Worm (Caenorhabditis elegans) whole organism, young adult: Measurements from ENCODE around the gene srw-22.

Experiments used
- B0035.1 ChIP-seq: sonication (generic microtip); optimal IDR thresholded peaks from 2 replicates; lab custom pipeline; 2016; ENCODE audit warnings: missing genetic modification characterization, mild to moderate bottlenecking, missing compliant biosample characterization, missing genotype, missing genetic modification reagents
- B0261.1 ChIP-seq: sonication (generic microtip); optimal IDR thresholded peaks from 2 replicates; lab custom pipeline; 2016; ENCODE audit warnings: mild to moderate bottlenecking, missing genetic modification characterization, moderate library complexity, missing compliant biosample characterization
- C06A6.2 ChIP-seq: fragments of 200-800 bp; sonication (Bioruptor generic); conservative IDR thresholded peaks from 2 replicates; pipeline ENCODE4 v1.3.6; 2022; ENCODE audit warnings: missing genetic modification characterization, missing compliant biosample characterization
- F23B12.7 ChIP-seq: sonication (generic microtip); optimal IDR thresholded peaks from 2 replicates; lab custom pipeline; 2017; ENCODE audit warnings: missing genetic modification characterization, mild to moderate bottlenecking, missing compliant biosample characterization, antibody characterized with exemption, moderate library complexity; ENCODE audit not compliant: insufficient read depth
- F37B4.10 ChIP-seq: fragments of 200-800 bp; sonication (Bioruptor generic); IDR thresholded peaks from 2 replicates; pipeline ENCODE4 v1.3.6; 2022; ENCODE audit warnings: missing genetic modification characterization, missing compliant biosample characterization
- F52B5.7 ChIP-seq: sonication (generic microtip); optimal IDR thresholded peaks from 2 replicates; lab custom pipeline; 2016; ENCODE audit warnings: mild to moderate bottlenecking, missing genetic modification characterization, missing compliant biosample characterization
- F55B11.4 ChIP-seq: sonication (generic microtip); optimal IDR thresholded peaks from 2 replicates; lab custom pipeline; 2016; ENCODE audit warnings: missing compliant biosample characterization, missing genetic modification characterization, borderline replicate concordance; ENCODE audit not compliant: insufficient read depth
- F57C9.4 ChIP-seq: sonication (generic microtip); optimal IDR thresholded peaks from 2 replicates; lab custom pipeline; 2017; ENCODE audit warnings: mild to moderate bottlenecking, missing genetic modification characterization, missing compliant biosample characterization
- T07F8.4 ChIP-seq: sonication (generic microtip); optimal IDR thresholded peaks from 2 replicates; lab custom pipeline; 2016; ENCODE audit warnings: mild to moderate bottlenecking, missing genetic modification characterization, moderate library complexity, missing compliant biosample characterization
- Y56A3A.18 ChIP-seq: fragments of 200-800 bp; sonication (Bioruptor generic); IDR thresholded peaks from 2 replicates; pipeline ENCODE4 v1.3.6; 2022; ENCODE audit warnings: missing genetic modification reagents, missing genetic modification characterization, missing compliant biosample characterization
- athp-1 ChIP-seq: sonication (generic microtip); optimal IDR thresholded peaks from 2 replicates; lab custom pipeline; 2017; ENCODE audit warnings: mild to moderate bottlenecking, missing genetic modification characterization, missing compliant biosample characterization
- attf-3 ChIP-seq: fragments of 200-800 bp; sonication (Bioruptor generic); conservative IDR thresholded peaks from 2 replicates; pipeline ENCODE4 v1.3.6; 2022; ENCODE audit warnings: missing genetic modification reagents, missing genetic modification characterization, missing compliant biosample characterization
- cebp-1 ChIP-seq, 2 experiments: fragments of 200-800 bp in 1 of 2; sonication (Bioruptor generic) in 1 of 2; sonication (generic microtip) in 1 of 2; IDR thresholded peaks in 1 of 2; optimal IDR thresholded peaks in 1 of 2; 2 replicates each; pipeline versions ENCODE4 v1.3.6 to Lab custom; 2017 to 2022; ENCODE audit warnings: missing compliant biosample characterization in 2 of 2, missing genetic modification characterization in 2 of 2, mild to moderate bottlenecking in 1 of 2, missing genetic modification reagents in 1 of 2, moderate library complexity in 1 of 2
- cebp-2 ChIP-seq: fragments of 200-800 bp; sonication (Bioruptor generic); IDR thresholded peaks from 2 replicates; pipeline ENCODE4 v1.3.6; 2022; ENCODE audit warnings: missing genetic modification characterization, missing compliant biosample characterization
- ceh-40 ChIP-seq: fragments of 200-800 bp; sonication (Bioruptor generic); IDR thresholded peaks from 2 replicates; pipeline ENCODE4 v1.3.6; 2022; ENCODE audit warnings: missing genetic modification characterization, missing compliant biosample characterization
- ceh-58 ChIP-seq: fragments of 200-800 bp; sonication (Bioruptor generic); IDR thresholded peaks from 2 replicates; pipeline ENCODE4 v1.3.6; 2022; ENCODE audit warnings: missing genetic modification characterization, missing compliant biosample characterization
- chd-7 ChIP-seq: sonication (generic microtip); optimal IDR thresholded peaks from 2 replicates; lab custom pipeline; 2016; ENCODE audit warnings: mild to moderate bottlenecking, missing genetic modification characterization, moderate library complexity, missing compliant biosample characterization
- egrh-3 ChIP-seq: fragments of 200-800 bp; sonication (Bioruptor generic); IDR thresholded peaks from 2 replicates; pipeline ENCODE4 v1.3.6; 2022; ENCODE audit warnings: missing genetic modification reagents, missing genetic modification characterization, missing compliant biosample characterization
- him-1 ChIP-seq: sonication (generic microtip); optimal IDR thresholded peaks from 2 replicates; lab custom pipeline; 2016; ENCODE audit warnings: missing genotype, missing genetic modification reagents, missing genetic modification characterization, missing compliant biosample characterization
- hmg-20 ChIP-seq: fragments of 200-800 bp; sonication (Bioruptor generic); IDR thresholded peaks from 2 replicates; pipeline ENCODE4 v1.3.6; 2022; ENCODE audit warnings: missing genetic modification reagents, missing genetic modification characterization, missing compliant biosample characterization
- let-526 ChIP-seq: fragments of 200-800 bp; sonication (Bioruptor generic); IDR thresholded peaks from 2 replicates; pipeline ENCODE4 v1.3.6; 2022; ENCODE audit warnings: missing genetic modification reagents, missing genetic modification characterization, missing compliant biosample characterization
- madf-3 ChIP-seq: fragments of 200-800 bp; sonication (Bioruptor generic); IDR thresholded peaks from 2 replicates; pipeline ENCODE4 v1.3.6; 2022; ENCODE audit warnings: missing genetic modification reagents, missing genetic modification characterization, missing compliant biosample characterization
- mel-28 ChIP-seq: sonication (generic microtip); optimal IDR thresholded peaks from 2 replicates; lab custom pipeline; 2016; ENCODE audit warnings: borderline replicate concordance, mild to moderate bottlenecking, missing genetic modification characterization, missing compliant biosample characterization
- mxl-1 ChIP-seq: sonication (generic microtip); optimal IDR thresholded peaks from 2 replicates; lab custom pipeline; 2016; ENCODE audit warnings: missing genetic modification characterization, missing compliant biosample characterization
- nhr-80 ChIP-seq: sonication (generic microtip); optimal IDR thresholded peaks from 2 replicates; lab custom pipeline; 2016; ENCODE audit warnings: missing genetic modification characterization, missing compliant biosample characterization
- rec-8 ChIP-seq, 2 experiments: sonication (generic microtip); optimal IDR thresholded peaks; 2 replicates each; lab custom pipeline; 2016; ENCODE audit warnings: mild to moderate bottlenecking in 2 of 2, missing genetic modification characterization in 2 of 2, missing genetic modification reagents in 2 of 2, missing genotype in 2 of 2, missing biosample characterization in 1 of 2, missing compliant biosample characterization in 1 of 2, moderate library complexity in 1 of 2
- repo-1 ChIP-seq: sonication (generic microtip); optimal IDR thresholded peaks from 2 replicates; lab custom pipeline; 2017; ENCODE audit warnings: mild to moderate bottlenecking, missing genetic modification characterization, missing compliant biosample characterization
- rpc-1 ChIP-seq, 2 experiments: fragments of 150-350 bp in 1 of 2; sonication (generic microtip) in 1 of 2; optimal IDR thresholded peaks; 2 replicates each; lab custom pipeline; 2014 to 2018; ENCODE audit warnings: missing biosample characterization in 1 of 2, missing genetic modification characterization in 1 of 2, missing genetic modification reagents in 1 of 2, missing genotype in 1 of 2
- sdz-38 ChIP-seq: sonication (generic microtip); optimal IDR thresholded peaks from 2 replicates; lab custom pipeline; 2016; ENCODE audit warnings: missing genotype, missing genetic modification characterization, missing compliant biosample characterization
- snpc-3.4 ChIP-seq: sonication (generic microtip); optimal IDR thresholded peaks from 2 replicates; lab custom pipeline; 2017; ENCODE audit warnings: missing genetic modification characterization, mild to moderate bottlenecking, missing compliant biosample characterization, antibody characterized with exemption, moderate library complexity, missing genotype, missing genetic modification reagents
- unc-130 ChIP-seq: sonication (generic microtip); optimal IDR thresholded peaks from 2 replicates; lab custom pipeline; 2016; ENCODE audit warnings: missing genetic modification reagents, missing genetic modification characterization, missing compliant biosample characterization
- xnd-1 ChIP-seq: sonication (generic microtip); optimal IDR thresholded peaks from 2 replicates; lab custom pipeline; 2016; ENCODE audit warnings: missing genotype, missing genetic modification reagents, missing genetic modification characterization, missing compliant biosample characterization
- ztf-18 ChIP-seq: sonication (generic microtip); optimal IDR thresholded peaks from 2 replicates; lab custom pipeline; 2016; ENCODE audit warnings: missing genotype, mild to moderate bottlenecking, missing genetic modification characterization, missing compliant biosample characterization
- ztf-22 ChIP-seq: fragments of 200-800 bp; sonication (Bioruptor generic); optimal IDR thresholded peaks from 2 replicates; lab custom pipeline; 2018; ENCODE audit warnings: mild to moderate bottlenecking, missing genetic modification characterization, moderate library complexity, missing compliant biosample characterization
- ztf-28 ChIP-seq: fragments of 200-800 bp; sonication (Bioruptor generic); IDR thresholded peaks from 2 replicates; pipeline ENCODE4 v1.3.6; 2022; ENCODE audit warnings: missing genetic modification reagents, missing genetic modification characterization, missing compliant biosample characterization
- ztf-3 ChIP-seq: fragments of 200-800 bp; sonication (Bioruptor generic); optimal IDR thresholded peaks from 2 replicates; lab custom pipeline; 2018; ENCODE audit warnings: mild to moderate bottlenecking, missing genetic modification characterization, missing compliant biosample characterization

The srw-22 gene

DNA sequence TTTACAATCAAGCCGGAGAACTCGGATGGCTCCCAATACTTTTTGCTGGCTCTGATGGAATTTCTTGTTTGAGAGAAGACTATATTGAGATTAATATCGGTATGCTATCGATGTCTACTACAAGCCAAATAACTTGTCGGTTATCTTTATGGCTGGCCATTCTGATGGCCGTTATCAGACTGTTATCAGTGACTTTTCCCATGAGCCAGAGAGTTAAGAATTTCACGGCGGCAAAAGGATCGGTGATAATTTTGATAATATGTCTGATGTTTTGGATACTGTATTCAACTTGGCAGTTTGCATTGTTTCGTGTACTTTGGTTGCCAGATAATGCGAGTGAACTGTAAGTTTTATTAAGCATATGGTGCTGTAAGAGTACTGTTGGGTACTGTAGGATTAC, 42.2 kb upstream of the srw-22 start (continued):
- TF ChIP-seq ztf-3 (GFP tag; lab: Kevin White, UChicago), result no peak
- TF ChIP-seq ztf-22 (GFP tag; lab: Kevin White, UChicago), result no peak
- no peak for TF ChIP-seq F52B5.7 (tag; lab: Kevin White, UChicago)
- TF ChIP-seq F57C9.4 (tag; lab: Kevin White, UChicago), result no peak

DNA sequence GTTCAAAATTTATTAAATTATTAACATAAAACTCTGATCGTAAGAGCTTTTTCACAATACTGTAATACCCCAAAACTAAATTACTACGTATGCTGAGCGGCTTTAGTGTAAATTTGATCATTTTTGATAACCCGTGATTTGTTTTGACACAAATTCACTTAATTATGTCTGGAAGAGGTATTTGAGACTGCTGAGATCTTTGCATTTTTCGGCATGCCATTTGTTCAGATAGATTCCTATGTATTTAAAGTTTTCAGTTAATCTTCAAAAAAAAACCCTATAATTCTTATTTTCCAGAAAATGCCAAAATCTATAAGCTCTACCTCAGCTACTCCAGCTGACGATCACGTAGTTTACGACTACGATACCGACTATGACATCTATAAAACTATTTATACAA, 38.2 kb upstream of the srw-22 start, which contains the start of gene srw-15:
Gene srw-15 (plus strand): TSS at position 301 of the 400 bp plus-strand sequence.
- TF ChIP-seq B0035.1 (tag; lab: Kevin White, UChicago) (no peak), F55B11.4 (no peak), F23B12.7 (tag; lab: Kevin White, UChicago) (no peak), mxl-1 (tag; lab: Kevin White, UChicago) (no peak), unc-130 (no peak), F37B4.10 (GFP tag; lab: Robert Waterston, UW) (no peak), T07F8.4 (tag; lab: Kevin White, UChicago) (no peak), Y56A3A.18 (GFP tag; lab: Robert Waterston, UW) (no peak), snpc-3.4 (no peak), rec-8 (tag; optimal IDR thresholded peaks at IDR 0.05; lab: Kevin White, UChicago) (no peak), C06A6.2 (no peak), ztf-28 (GFP tag; lab: Robert Waterston, UW) (no peak), attf-3 (no peak), mel-28 (no peak), hmg-20 (GFP tag; lab: Robert Waterston, UW) (no peak), madf-3 (GFP tag; lab: Robert Waterston, UW) (no peak), nhr-80 (tag; lab: Kevin White, UChicago) (no peak), egrh-3 (GFP tag; lab: Robert Waterston, UW) (no peak)

DNA sequence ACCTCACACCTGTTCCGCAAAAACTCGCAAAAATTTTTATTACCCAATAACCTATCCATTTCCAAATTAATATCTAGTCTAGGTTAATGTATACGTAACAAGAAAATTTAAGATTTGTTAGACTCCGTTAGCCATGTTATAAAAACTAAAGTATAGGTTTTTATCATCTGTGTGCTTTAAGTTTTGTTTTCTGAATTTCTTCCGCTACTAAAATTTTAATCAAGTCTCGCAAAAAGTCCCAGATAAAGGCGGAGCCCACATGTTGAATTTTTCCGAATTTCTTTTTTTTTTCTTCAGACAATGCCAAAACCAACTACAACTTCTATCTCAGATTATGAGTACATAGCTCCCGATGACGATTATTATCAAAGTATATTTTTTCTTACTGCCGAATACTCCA, 36.2 kb upstream of the srw-22 start, which contains the start of gene srw-13:
Gene srw-13 (plus strand): TSS at position 301 of the 400 bp plus-strand sequence.
- TF ChIP-seq ceh-40 (GFP tag; lab: Robert Waterston, UW) (no peak), him-1 (tag; lab: Kevin White, UChicago) (no peak), B0261.1 (tag; lab: Kevin White, UChicago) (no peak), let-526 (GFP tag; lab: Robert Waterston, UW) (no peak), sdz-38 (tag; lab: Kevin White, UChicago) (no peak), athp-1 (tag; lab: Kevin White, UChicago) (no peak), Y56A3A.18 (GFP tag; lab: Robert Waterston, UW) (no peak), cebp-2 (GFP tag; lab: Robert Waterston, UW) (no peak), repo-1 (tag; lab: Kevin White, UChicago) (no peak), chd-7 (no peak), F52B5.7 (tag; lab: Kevin White, UChicago) (no peak), attf-3 (no peak), cebp-1 (GFP tag; IDR thresholded peaks at IDR 0.05; lab: Robert Waterston, UW) (no peak), cebp-1 (tag; optimal IDR thresholded peaks at IDR 0.05; lab: Kevin White, UChicago) (no peak), ceh-58 (GFP tag; lab: Robert Waterston, UW) (no peak), ztf-18 (tag; lab: Kevin White, UChicago) (no peak), F55B11.4 (no peak), rpc-1 (optimal IDR thresholded peaks at IDR 0.05; lab: Kevin White, UChicago) (no peak), rpc-1 (tag; optimal IDR thresholded peaks at IDR 0.05; lab: Kevin White, UChicago) (no peak), xnd-1 (no peak)
- TF ChIP-seq, all 124 proteins: peak for 0
